Worm (Caenorhabditis elegans) whole organism, L1 larva: ENCODE data around the gene rskd-1.

Experiments used
- Y116A8C.19 ChIP-seq: sonication (generic microtip); optimal IDR thresholded peaks from 2 replicates; lab custom pipeline; 2016; ENCODE audit warnings: missing compliant biosample characterization, missing genetic modification characterization, borderline replicate concordance
- alr-1 ChIP-seq: fragments of 200-800 bp; sonication (Bioruptor generic); optimal IDR thresholded peaks from 2 replicates; lab custom pipeline; 2018; ENCODE audit warnings: borderline replicate concordance, mild to moderate bottlenecking, missing genetic modification characterization, missing compliant biosample characterization
- aly-2 ChIP-seq: fragments of 150-350 bp; optimal IDR thresholded peaks from 2 replicates; lab custom pipeline; 2014; ENCODE audit warnings: missing biosample characterization, missing genetic modification characterization
- ama-1 ChIP-seq: fragments of 150-350 bp; optimal IDR thresholded peaks from 2 replicates; lab custom pipeline; 2014
- blmp-1 ChIP-seq: fragments of 150-350 bp; optimal IDR thresholded peaks from 2 replicates; lab custom pipeline; 2014; ENCODE audit warnings: missing biosample characterization, missing genetic modification characterization
- ceh-63 ChIP-seq: fragments of 200-800 bp; sonication (Bioruptor generic); optimal IDR thresholded peaks from 2 replicates; lab custom pipeline; 2018; ENCODE audit warnings: mild to moderate bottlenecking, missing genetic modification characterization, missing compliant biosample characterization
- ceh-8 ChIP-seq: fragments of 200-800 bp; sonication (Bioruptor generic); optimal IDR thresholded peaks from 2 replicates; lab custom pipeline; 2018; ENCODE audit warnings: mild to moderate bottlenecking, missing genetic modification characterization, moderate library complexity, missing compliant biosample characterization
- ceh-82 ChIP-seq, 3 experiments: fragments of 150-350 bp in 1 of 3; sonication (generic microtip) in 2 of 3; optimal IDR thresholded peaks; 2 replicates each; lab custom pipeline; 2014 to 2017; ENCODE audit warnings: missing biosample characterization in 3 of 3, missing genetic modification characterization in 3 of 3
- ceh-90 ChIP-seq: sonication (generic microtip); optimal IDR thresholded peaks from 2 replicates; lab custom pipeline; 2016; ENCODE audit warnings: missing genetic modification characterization, missing compliant biosample characterization
- dpl-1 ChIP-seq, 3 experiments: fragments of 150-350 bp in 2 of 3; sonication (generic microtip) in 1 of 3; optimal IDR thresholded peaks; 2 replicates each; lab custom pipeline; 2014 to 2017; ENCODE audit warnings: missing biosample characterization in 3 of 3, missing genetic modification characterization in 3 of 3, missing genetic modification reagents in 3 of 3
- dsc-1 ChIP-seq: sonication (generic microtip); optimal IDR thresholded peaks from 2 replicates; lab custom pipeline; 2016; ENCODE audit warnings: mild to moderate bottlenecking, missing genetic modification characterization, missing compliant biosample characterization
- efl-1 ChIP-seq, 4 experiments: fragments of 150-350 bp; optimal IDR thresholded peaks in 3 of 4; peaks in 1 of 4; 1 replicate in 1 of 4; 2 replicates in 3 of 4; lab custom pipeline; 2014; ENCODE audit warnings: missing biosample characterization in 2 of 4, missing genetic modification characterization in 2 of 4, missing genetic modification reagents in 2 of 4
- egl-13 ChIP-seq: sonication (generic microtip); optimal IDR thresholded peaks from 2 replicates; lab custom pipeline; 2016; ENCODE audit warnings: missing genotype, missing genetic modification reagents, missing genetic modification characterization, missing compliant biosample characterization
- egl-27 ChIP-seq, 2 experiments: fragments of 150-350 bp in 1 of 2; sonication (generic microtip); optimal IDR thresholded peaks; 3 replicates each; lab custom pipeline; 2017 to 2018; ENCODE audit warnings: missing biosample characterization in 2 of 2, missing genetic modification characterization in 2 of 2, missing genetic modification reagents in 2 of 2
- elt-2 ChIP-seq: sonication (generic microtip); optimal IDR thresholded peaks from 2 replicates; lab custom pipeline; 2016; ENCODE audit warnings: missing genetic modification characterization, mild to moderate bottlenecking, inconsistent platforms, missing compliant biosample characterization, missing genetic modification reagents
- elt-3 ChIP-seq, 6 experiments: fragments of 150-350 bp in 1 of 6; sonication (generic microtip); optimal IDR thresholded peaks; 2 replicates each; lab custom pipeline; 2017 to 2018; ENCODE audit warnings: missing biosample characterization in 6 of 6, missing genetic modification characterization in 6 of 6, inconsistent platforms in 1 of 6
- ets-5 ChIP-seq: fragments of 200-800 bp; sonication (Bioruptor generic); IDR thresholded peaks from 2 replicates; pipeline ENCODE4 v1.3.6; 2022; ENCODE audit warnings: missing genetic modification characterization, missing compliant biosample characterization
- fkh-10 ChIP-seq: sonication (generic microtip); optimal IDR thresholded peaks from 2 replicates; lab custom pipeline; 2017; ENCODE audit warnings: missing biosample characterization, missing genetic modification reagents, missing genetic modification characterization
- fkh-4 ChIP-seq: sonication (generic microtip); optimal IDR thresholded peaks from 2 replicates; lab custom pipeline; 2016; ENCODE audit warnings: missing compliant biosample characterization, missing genetic modification characterization, borderline replicate concordance
- fkh-8 ChIP-seq: sonication (generic microtip); optimal IDR thresholded peaks from 2 replicates; lab custom pipeline; 2016; ENCODE audit warnings: mild to moderate bottlenecking, missing genetic modification characterization, missing compliant biosample characterization
- fos-1 ChIP-seq: fragments of 150-350 bp; optimal IDR thresholded peaks from 2 replicates; lab custom pipeline; 2014; ENCODE audit warnings: missing biosample characterization, missing genetic modification characterization
- grh-1 ChIP-seq: fragments of 200-800 bp; sonication (Bioruptor generic); IDR thresholded peaks from 2 replicates; pipeline ENCODE4 v1.3.6; 2022; ENCODE audit warnings: missing genetic modification reagents, missing genetic modification characterization, missing compliant biosample characterization
- irx-1 ChIP-seq: sonication (generic microtip); optimal IDR thresholded peaks from 2 replicates; lab custom pipeline; 2016; ENCODE audit warnings: missing genetic modification characterization, missing compliant biosample characterization
- isw-1 ChIP-seq: fragments of 200-800 bp; sonication (Bioruptor generic); IDR thresholded peaks from 2 replicates; pipeline ENCODE4 v1.3.6; 2022; ENCODE audit warnings: missing genetic modification characterization, missing compliant biosample characterization
- lin-15B ChIP-seq: fragments of 150-350 bp; sonication (generic microtip); optimal IDR thresholded peaks from 3 replicates; lab custom pipeline; 2014; ENCODE audit warnings: missing biosample characterization, missing genetic modification characterization
- lin-35 ChIP-seq, 2 experiments: fragments of 150-350 bp; optimal IDR thresholded peaks; 2 replicates each; lab custom pipeline; 2014; ENCODE audit warnings: missing biosample characterization in 2 of 2, missing genetic modification characterization in 2 of 2, missing genetic modification reagents in 2 of 2
- lin-39 ChIP-seq: fragments of 150-350 bp; optimal IDR thresholded peaks from 2 replicates; lab custom pipeline; 2014; ENCODE audit warnings: missing biosample characterization, missing genetic modification reagents, missing genetic modification characterization
- lir-3 ChIP-seq: sonication (generic microtip); optimal IDR thresholded peaks from 2 replicates; lab custom pipeline; 2016; ENCODE audit warnings: mild to moderate bottlenecking, missing genetic modification characterization, moderate library complexity, missing compliant biosample characterization; ENCODE audit not compliant: poor library complexity
- lsy-2 ChIP-seq, 2 experiments: fragments of 150-350 bp; optimal IDR thresholded peaks; 2 replicates each; lab custom pipeline; 2014; ENCODE audit warnings: missing biosample characterization in 2 of 2, missing genetic modification characterization in 2 of 2
- mab-9 ChIP-seq: fragments of 200-800 bp; sonication (Bioruptor generic); IDR thresholded peaks from 2 replicates; pipeline ENCODE4 v1.3.6; 2022; ENCODE audit warnings: missing genetic modification reagents, missing genetic modification characterization, missing compliant biosample characterization
- mdl-1 ChIP-seq, 2 experiments: fragments of 150-350 bp; optimal IDR thresholded peaks; 2 replicates each; lab custom pipeline; 2014 to 2017; ENCODE audit warnings: missing biosample characterization in 2 of 2, missing genetic modification characterization in 2 of 2, inconsistent platforms in 1 of 2
- mef-2 ChIP-seq: fragments of 150-350 bp; optimal IDR thresholded peaks from 2 replicates; lab custom pipeline; 2014; ENCODE audit warnings: missing biosample characterization, missing genetic modification characterization
- nhr-12 ChIP-seq: sonication (generic microtip); optimal IDR thresholded peaks from 2 replicates; lab custom pipeline; 2017; ENCODE audit warnings: missing biosample characterization, missing genetic modification characterization
- nhr-20 ChIP-seq: sonication (generic microtip); optimal IDR thresholded peaks from 2 replicates; lab custom pipeline; 2016; ENCODE audit warnings: mild to moderate bottlenecking, missing genetic modification characterization, missing compliant biosample characterization
- nhr-237 ChIP-seq: fragments of 150-350 bp; optimal IDR thresholded peaks from 2 replicates; lab custom pipeline; 2014; ENCODE audit warnings: missing biosample characterization, missing genetic modification characterization
- nhr-84 ChIP-seq: sonication (generic microtip); optimal IDR thresholded peaks from 2 replicates; lab custom pipeline; 2017; ENCODE audit warnings: missing biosample characterization, missing genetic modification characterization
- nhr-85 ChIP-seq: sonication (generic microtip); peaks from one replicate; lab custom pipeline; 2016; ENCODE audit warnings: missing genetic modification characterization, inconsistent platforms, missing compliant biosample characterization
- pax-3 ChIP-seq: fragments of 200-800 bp; sonication (Bioruptor generic); optimal IDR thresholded peaks from 2 replicates; lab custom pipeline; 2018; ENCODE audit warnings: mild to moderate bottlenecking, missing genetic modification characterization, moderate library complexity, missing compliant biosample characterization
- pqm-1 ChIP-seq: sonication (generic microtip); optimal IDR thresholded peaks from 3 replicates; lab custom pipeline; 2017; ENCODE audit warnings: missing biosample characterization, missing genetic modification characterization
- skn-1 ChIP-seq: fragments of 150-350 bp; optimal IDR thresholded peaks from 2 replicates; lab custom pipeline; 2014; ENCODE audit warnings: missing biosample characterization, missing genetic modification characterization
- snpc-4 ChIP-seq: fragments of 150-350 bp; optimal IDR thresholded peaks from 2 replicates; lab custom pipeline; 2014; ENCODE audit warnings: missing biosample characterization, missing genetic modification characterization
- snu-23 ChIP-seq: sonication (generic microtip); optimal IDR thresholded peaks from 2 replicates; lab custom pipeline; 2016; ENCODE audit warnings: missing genetic modification characterization, missing compliant biosample characterization
- sptf-1 ChIP-seq: fragments of 150-350 bp; optimal IDR thresholded peaks from 2 replicates; lab custom pipeline; 2014; ENCODE audit warnings: missing biosample characterization, missing genetic modification characterization
- tbx-2 ChIP-seq: sonication (generic microtip); optimal IDR thresholded peaks from 2 replicates; lab custom pipeline; 2016; ENCODE audit warnings: missing genetic modification characterization, missing compliant biosample characterization
- tlp-1 ChIP-seq: fragments of 150-350 bp; optimal IDR thresholded peaks from 2 replicates; lab custom pipeline; 2014; ENCODE audit warnings: missing biosample characterization, missing genetic modification characterization
- unc-30 ChIP-seq: sonication (generic microtip); optimal IDR thresholded peaks from 2 replicates; lab custom pipeline; 2017; ENCODE audit warnings: missing biosample characterization, missing genetic modification characterization
- unc-62 ChIP-seq: fragments of 150-350 bp; optimal IDR thresholded peaks from 2 replicates; lab custom pipeline; 2014; ENCODE audit warnings: missing biosample characterization, missing genetic modification reagents, missing genetic modification characterization
- zag-1 ChIP-seq: fragments of 150-350 bp; optimal IDR thresholded peaks from 2 replicates; lab custom pipeline; 2014; ENCODE audit warnings: missing biosample characterization, missing genetic modification characterization
- ztf-11 ChIP-seq, 2 experiments: sonication (generic microtip); optimal IDR thresholded peaks; 2 replicates each; lab custom pipeline; 2016 to 2017; ENCODE audit warnings: missing genetic modification characterization in 2 of 2, missing biosample characterization in 1 of 2, missing compliant biosample characterization in 1 of 2
- ztf-4 ChIP-seq: fragments of 150-350 bp; optimal IDR thresholded peaks from 2 replicates; lab custom pipeline; 2014; ENCODE audit warnings: missing biosample characterization, missing genetic modification characterization

Gene rskd-1

DNA sequence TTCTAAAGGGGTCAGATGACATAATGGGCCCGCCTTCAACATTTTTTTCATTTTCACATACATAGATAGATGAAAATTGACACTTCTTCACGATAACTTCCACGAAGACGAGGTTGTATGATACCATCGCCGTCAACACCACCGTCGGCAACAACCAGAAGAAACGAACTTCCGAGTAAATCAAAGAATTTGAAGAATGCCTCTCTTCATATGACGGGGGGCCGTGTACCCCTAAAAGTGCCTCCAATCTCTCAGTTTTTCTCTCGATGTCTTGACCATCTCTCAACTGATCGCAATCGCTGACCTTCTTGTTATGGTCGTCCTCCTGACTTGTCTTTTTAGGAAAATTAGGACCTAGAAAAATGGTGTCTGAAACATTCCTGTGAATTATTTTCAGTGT, 7.1 kb upstream of the rskd-1 start (continued):
- TF ChIP-seq ceh-90 (tag; lab: Kevin White, UChicago) (no peak), blmp-1 (tag; lab: Kevin White, UChicago) (peak; percentile 38), isw-1 (no peak), ceh-8 (GFP tag; lab: Kevin White, UChicago) (no peak), nhr-20 (peak; percentile 36), ceh-63 (GFP tag; lab: Kevin White, UChicago) (no peak), alr-1 (tag; lab: Kevin White, UChicago) (no peak), unc-30 (tag; lab: Kevin White, UChicago) (no peak), nhr-12 (no peak), nhr-84 (no peak), ztf-11 (tag; optimal IDR thresholded peaks at IDR 0.05; lab: Kevin White, UChicago) (no peak), fos-1 (tag; lab: Kevin White, UChicago) (no peak), pax-3 (tag; lab: Kevin White, UChicago) (no peak), Y116A8C.19 (tag; lab: Kevin White, UChicago) (no peak), lsy-2 (tag; optimal IDR thresholded peaks at IDR 0.05; lab: Kevin White, UChicago) (peak in 1 of 2 experiments; percentile 48), ceh-82 (tag; optimal IDR thresholded peaks at IDR 0.05; lab: Kevin White, UChicago) (no peak), tbx-2 (tag; lab: Kevin White, UChicago) (peak; percentile 15), irx-1 (tag; lab: Kevin White, UChicago) (peak; percentile 25), ztf-4 (tag; lab: Kevin White, UChicago) (no peak), zag-1 (tag; lab: Kevin White, UChicago) (no peak), sptf-1 (tag; lab: Kevin White, UChicago) (no peak), fkh-4 (tag; lab: Kevin White, UChicago) (no peak), snpc-4 (tag; lab: Kevin White, UChicago) (no peak), mab-9 (GFP tag; lab: Robert Waterston, UW) (no peak), lir-3 (no peak)

ce11 chrV:12295015-12295414, 6.6 kb upstream of the rskd-1 start:
- TF ChIP-seq unc-62 (GFP tag; lab: Kevin White, UChicago) (no peak), mef-2 (tag; lab: Kevin White, UChicago) (no peak), efl-1 (optimal IDR thresholded peaks at IDR 0.05; lab: Kevin White, UChicago) (no peak), efl-1 (GFP tag; optimal IDR thresholded peaks at IDR 0.05 in 1 of 2; lab: Kevin White, UChicago) (peak in 1 of 2 experiments; percentile 87), unc-30 (tag; lab: Kevin White, UChicago) (no peak), snu-23 (no peak), ztf-11 (tag; optimal IDR thresholded peaks at IDR 0.05; lab: Kevin White, UChicago) (no peak), nhr-237 (no peak), pqm-1 (tag; lab: Kevin White, UChicago) (no peak), fkh-8 (tag; lab: Kevin White, UChicago) (no peak), mab-9 (GFP tag; lab: Robert Waterston, UW) (no peak), blmp-1 (tag; lab: Kevin White, UChicago) (peak; percentile 17), lin-35 (GFP tag; optimal IDR thresholded peaks at IDR 0.05; lab: Kevin White, UChicago) (peak in 1 of 2 experiments; percentile 10), skn-1 (no peak), dsc-1 (tag; lab: Kevin White, UChicago) (no peak)
- TF ChIP-seq, all 84 proteins: peak for 3

- no peak for TF ChIP-seq sptf-1 (tag; lab: Kevin White, UChicago)
- no peak for TF ChIP-seq lin-39 (tag; lab: Kevin White, UChicago)
- TF ChIP-seq grh-1 (GFP tag; lab: Robert Waterston, UW), result 0 out of 2 replicates have a peak, but pooled peaks have one; percentile 15
- no peak for TF ChIP-seq ama-1
- TF ChIP-seq nhr-20, result peak; percentile 18
- TF ChIP-seq fkh-10 (GFP tag; lab: Kevin White, UChicago), result no peak
- no peak for TF ChIP-seq elt-2
- no peak for TF ChIP-seq tlp-1 (tag; lab: Kevin White, UChicago)
- TF ChIP-seq fkh-4 (tag; lab: Kevin White, UChicago), result no peak
- peak; percentile 69 for TF ChIP-seq nhr-85 (tag; lab: Kevin White, UChicago)
- no peak for TF ChIP-seq snu-23
- no peak for TF ChIP-seq aly-2 (tag; lab: Kevin White, UChicago)
- TF ChIP-seq lsy-2 (tag; optimal IDR thresholded peaks at IDR 0.05; lab: Kevin White, UChicago), result peak in 1 of 2 experiments; percentile 49
- TF ChIP-seq egl-13, result no peak
- no peak for TF ChIP-seq mdl-1 (tag; optimal IDR thresholded peaks at IDR 0.05; lab: Kevin White, UChicago)
- peak in 2 of 6 experiments; percentile 58 to 79 for TF ChIP-seq elt-3 (tag; optimal IDR thresholded peaks at IDR 0.05; lab: Kevin White, UChicago)
- TF ChIP-seq ets-5 (GFP tag; lab: Robert Waterston, UW), result no peak
- no peak for TF ChIP-seq egl-27 (tag; optimal IDR thresholded peaks at IDR 0.05; lab: Kevin White, UChicago)
- TF ChIP-seq dpl-1 (GFP tag; optimal IDR thresholded peaks at IDR 0.05; lab: Kevin White, UChicago), result no peak
- no peak for TF ChIP-seq lin-15B
These were observed 5.7 kb upstream of the rskd-1 start for ce11 chrV:12294091-12294490.
